ENCODE assay signal across 5 worm cellular contexts in genomic region chrIII:7162065-7162762, ce11.
TF ChIP-seq lines count a peak whose summit lies in the region.

TSS of gene syf-2 (minus strand) at chrIII:7162115.
TSS of gene K04G7.1 (plus strand) at chrIII:7162712.

TF ChIP-seq in whole organism, L1 larva, 84 proteins besides CTCF, POLR2A, EP300 and RAD21 (continues in another document):
- TF ChIP-seq blmp-1 (tag; optimal IDR thresholded peaks at IDR 0.05; lab: Kevin White, UChicago): peak; percentile 82
- peak; percentile 62 for TF ChIP-seq lir-3 (tag; optimal IDR thresholded peaks at IDR 0.05; lab: Kevin White, UChicago; ENCODE audit: poor library complexity)
- peak; percentile 72; the same call in 1 of the 2 replicates for TF ChIP-seq ceh-88 (GFP tag; IDR thresholded peaks at IDR 0.05; lab: Robert Waterston, UW)
- TF ChIP-seq C16A3.4 (tag; optimal IDR thresholded peaks at IDR 0.05; lab: Kevin White, UChicago): peak; percentile 93
- TF ChIP-seq ceh-90 (tag; optimal IDR thresholded peaks at IDR 0.05; lab: Kevin White, UChicago): no peak
- peak; percentile 95 for TF ChIP-seq lsy-2 (tag; optimal IDR thresholded peaks at IDR 0.05; lab: Kevin White, UChicago)
- TF ChIP-seq ets-5 (GFP tag; IDR thresholded peaks at IDR 0.05; lab: Robert Waterston, UW): no peak
- peak in 1 of 2 experiments; percentile 84 for TF ChIP-seq mdl-1 (tag; optimal IDR thresholded peaks at IDR 0.05; lab: Kevin White, UChicago)
- peak; percentile 60 for TF ChIP-seq F16B12.6 (tag; optimal IDR thresholded peaks at IDR 0.05; lab: Kevin White, UChicago)
- TF ChIP-seq sptf-1 (tag; optimal IDR thresholded peaks at IDR 0.05; lab: Kevin White, UChicago): no peak
- TF ChIP-seq lin-35 (GFP tag; optimal IDR thresholded peaks at IDR 0.05; lab: Kevin White, UChicago): peak; percentile 93 to 96
- no peak for TF ChIP-seq alr-1 (tag; optimal IDR thresholded peaks at IDR 0.05; lab: Kevin White, UChicago; ENCODE audit: borderline replicate concordance)
- TF ChIP-seq fos-1 (tag; optimal IDR thresholded peaks at IDR 0.05; lab: Kevin White, UChicago): peak; percentile 34
- TF ChIP-seq sup-37 (GFP tag; optimal IDR thresholded peaks at IDR 0.05; lab: Kevin White, UChicago): no peak
- peak; percentile 74 for TF ChIP-seq nhr-237 (tag; optimal IDR thresholded peaks at IDR 0.05; lab: Kevin White, UChicago)
- TF ChIP-seq fkh-4 (tag; optimal IDR thresholded peaks at IDR 0.05; lab: Kevin White, UChicago; ENCODE audit: borderline replicate concordance): peak; percentile 14
- no peak for TF ChIP-seq Y116A8C.19 (tag; optimal IDR thresholded peaks at IDR 0.05; lab: Kevin White, UChicago; ENCODE audit: borderline replicate concordance)

TF ChIP-seq in whole organism, L3 larva, 47 proteins besides CTCF, POLR2A, EP300 and RAD21 (continues in another document):
- TF ChIP-seq pha-4 (tag; optimal IDR thresholded peaks at IDR 0.05; lab: Kevin White, UChicago) (peak; percentile 95), elt-3 (tag; optimal IDR thresholded peaks at IDR 0.05; lab: Kevin White, UChicago) (peak in 1 of 3 experiments; percentile 14), tbx-2 (tag; optimal IDR thresholded peaks at IDR 0.05; lab: Kevin White, UChicago) (peak; percentile 61), sea-2 (GFP tag; optimal IDR thresholded peaks at IDR 0.05; lab: Kevin White, UChicago) (no peak), eor-1 (tag; optimal IDR thresholded peaks at IDR 0.05; lab: Kevin White, UChicago) (no peak), elt-2 (tag; optimal IDR thresholded peaks at IDR 0.05; lab: Kevin White, UChicago) (peak; percentile 74), jun-1 (tag; optimal IDR thresholded peaks at IDR 0.05; lab: Kevin White, UChicago) (peak; percentile 83), nhr-23 (tag; optimal IDR thresholded peaks at IDR 0.05; lab: Kevin White, UChicago) (peak; percentile 94), ceh-82 (tag; optimal IDR thresholded peaks at IDR 0.05; lab: Kevin White, UChicago) (peak; percentile 47), mml-1 (tag; optimal IDR thresholded peaks at IDR 0.05; lab: Kevin White, UChicago) (no peak), lsy-12 (tag; optimal IDR thresholded peaks at IDR 0.05; lab: Kevin White, UChicago) (peak; percentile 78), nhr-43 (tag; optimal IDR thresholded peaks at IDR 0.05; lab: Kevin White, UChicago; ENCODE audit: poor library complexity, severe bottlenecking) (peak; percentile 62), aly-2 (tag; optimal IDR thresholded peaks at IDR 0.05; lab: Kevin White, UChicago) (no peak), mdl-1 (tag; optimal IDR thresholded peaks at IDR 0.05; lab: Kevin White, UChicago) (no peak), skn-1 (tag; optimal IDR thresholded peaks at IDR 0.05; lab: Kevin White, UChicago) (peak; percentile 79), snpc-4 (tag; optimal IDR thresholded peaks at IDR 0.05; lab: Kevin White, UChicago) (peak; percentile 90), ZK546.5 (tag; optimal IDR thresholded peaks at IDR 0.05; lab: Kevin White, UChicago) (peak; percentile 20), nhr-76 (tag; optimal IDR thresholded peaks at IDR 0.05; lab: Kevin White, UChicago) (no peak), ceh-16 (tag; optimal IDR thresholded peaks at IDR 0.05; lab: Kevin White, UChicago) (no peak)

TF ChIP-seq in whole organism, early embryonic, 17 proteins besides CTCF, POLR2A, EP300 and RAD21:
- TF ChIP-seq F13C5.2 (tag; optimal IDR thresholded peaks at IDR 0.05; lab: Kevin White, UChicago): peak; percentile 75
- no peak for TF ChIP-seq flt-1 (GFP tag; IDR thresholded peaks at IDR 0.05; lab: Robert Waterston, UW)
- peak; percentile 69 for TF ChIP-seq hmg-4 (GFP tag; optimal IDR thresholded peaks at IDR 0.05; lab: Kevin White, UChicago)
- no peak for TF ChIP-seq B0310.2 (tag; optimal IDR thresholded peaks at IDR 0.05; lab: Kevin White, UChicago)
- TF ChIP-seq ceh-13 (GFP tag; optimal IDR thresholded peaks at IDR 0.05; lab: Kevin White, UChicago): no peak

TF ChIP-seq in whole organism, midembryonic, 9 proteins besides CTCF, POLR2A, EP300 and RAD21:
- TF ChIP-seq cog-1 (tag; optimal IDR thresholded peaks at IDR 0.05; lab: Kevin White, UChicago): peak; percentile 75
- TF ChIP-seq ztf-23 (GFP tag; IDR thresholded peaks at IDR 0.05; lab: Robert Waterston, UW): peak; percentile 67; the same call in 1 of the 2 replicates
- TF ChIP-seq T22C8.4 (GFP tag; IDR thresholded peaks at IDR 0.05; lab: Robert Waterston, UW): no peak

TF ChIP-seq in whole organism, young adult, 124 proteins besides CTCF, POLR2A, EP300 and RAD21 (continues in another document):
- peak; percentile 89 for TF ChIP-seq nfyb-1 (GFP tag; IDR thresholded peaks at IDR 0.05; lab: Robert Waterston, UW)
- peak; percentile 82 for TF ChIP-seq efl-1 (GFP tag; optimal IDR thresholded peaks at IDR 0.05; lab: Kevin White, UChicago)
- peak; percentile 4 for TF ChIP-seq hrde-1 (tag; optimal IDR thresholded peaks at IDR 0.05; lab: Kevin White, UChicago; ENCODE audit: borderline replicate concordance)
- TF ChIP-seq ztf-18 (tag; optimal IDR thresholded peaks at IDR 0.05; lab: Kevin White, UChicago): peak; percentile 97
- peak; percentile 57 for TF ChIP-seq athp-1 (tag; optimal IDR thresholded peaks at IDR 0.05; lab: Kevin White, UChicago)
- peak; percentile 74 for TF ChIP-seq snpc-1.1 (tag; optimal IDR thresholded peaks at IDR 0.05; lab: Kevin White, UChicago; ENCODE audit: insufficient read depth)
- TF ChIP-seq ztf-6 (GFP tag; IDR thresholded peaks at IDR 0.05; lab: Robert Waterston, UW): no peak
- TF ChIP-seq cebp-1 (GFP tag; IDR thresholded peaks at IDR 0.05; lab: Robert Waterston, UW): peak; percentile 69
- TF ChIP-seq cebp-1 (tag; optimal IDR thresholded peaks at IDR 0.05; lab: Kevin White, UChicago): peak; percentile 87
- TF ChIP-seq tbp1 (GFP tag; optimal IDR thresholded peaks at IDR 0.05; lab: Kevin White, UChicago): peak; percentile 71
- no peak for TF ChIP-seq akir-1 (GFP tag; optimal IDR thresholded peaks at IDR 0.05; lab: Kevin White, UChicago)
- no peak for TF ChIP-seq Y53F4B.3 (GFP tag; IDR thresholded peaks at IDR 0.05; lab: Robert Waterston, UW)
- no peak for TF ChIP-seq T26A5.8 (tag; optimal IDR thresholded peaks at IDR 0.05; lab: Kevin White, UChicago)
- peak; percentile 31; the same call in 1 of the 2 replicates for TF ChIP-seq madf-8 (GFP tag; conservative IDR thresholded peaks at IDR 0.05; lab: Robert Waterston, UW)
- TF ChIP-seq attf-3 (GFP tag; conservative IDR thresholded peaks at IDR 0.05; lab: Robert Waterston, UW): peak; percentile 79
- no peak for TF ChIP-seq B0261.1 (tag; optimal IDR thresholded peaks at IDR 0.05; lab: Kevin White, UChicago)
- peak; percentile 93 for TF ChIP-seq mcd-1 (GFP tag; IDR thresholded peaks at IDR 0.05; lab: Robert Waterston, UW)
- TF ChIP-seq sdz-38 (tag; optimal IDR thresholded peaks at IDR 0.05; lab: Kevin White, UChicago): no peak
- TF ChIP-seq C17E4.6 (GFP tag; IDR thresholded peaks at IDR 0.05; lab: Robert Waterston, UW): peak; percentile 89
- TF ChIP-seq atf-7 (tag; optimal IDR thresholded peaks at IDR 0.05; lab: Kevin White, UChicago): peak; percentile 35
- peak; percentile 31 for TF ChIP-seq chd-7 (tag; optimal IDR thresholded peaks at IDR 0.05; lab: Kevin White, UChicago)
- TF ChIP-seq ceh-79 (tag; optimal IDR thresholded peaks at IDR 0.05; lab: Kevin White, UChicago): no peak
- no peak for TF ChIP-seq rpc-1 (optimal IDR thresholded peaks at IDR 0.05; lab: Kevin White, UChicago)
- TF ChIP-seq rpc-1 (tag; optimal IDR thresholded peaks at IDR 0.05; lab: Kevin White, UChicago): no peak
- TF ChIP-seq F52B5.7 (tag; optimal IDR thresholded peaks at IDR 0.05; lab: Kevin White, UChicago): no peak
- TF ChIP-seq ama-1 (optimal IDR thresholded peaks at IDR 0.05; lab: Kevin White, UChicago): no peak
- no peak for TF ChIP-seq ama-1 (GFP tag; optimal IDR thresholded peaks at IDR 0.05; lab: Kevin White, UChicago)
- peak; percentile 100 for TF ChIP-seq madf-3 (GFP tag; IDR thresholded peaks at IDR 0.05; lab: Robert Waterston, UW)
- peak; percentile 51 for TF ChIP-seq ztf-26 (tag; optimal IDR thresholded peaks at IDR 0.05; lab: Kevin White, UChicago)
- peak; percentile 65 to 78 for TF ChIP-seq let-607 (tag; optimal IDR thresholded peaks at IDR 0.05; lab: Kevin White, UChicago)
- TF ChIP-seq snpc-3.4 (tag; optimal IDR thresholded peaks at IDR 0.05; lab: Kevin White, UChicago): peak; percentile 52
- TF ChIP-seq pha-4 (tag; optimal IDR thresholded peaks at IDR 0.05; lab: Kevin White, UChicago): peak; percentile 92
- TF ChIP-seq dpl-1 (GFP tag; optimal IDR thresholded peaks at IDR 0.05; lab: Kevin White, UChicago): peak; percentile 77
- TF ChIP-seq K12H6.12 (tag; optimal IDR thresholded peaks at IDR 0.05; lab: Kevin White, UChicago): peak; percentile 73
- TF ChIP-seq egrh-3 (GFP tag; IDR thresholded peaks at IDR 0.05; lab: Robert Waterston, UW): no peak
- TF ChIP-seq snpc-4 (GFP tag; optimal IDR thresholded peaks at IDR 0.05; lab: Kevin White, UChicago): peak; percentile 77
- TF ChIP-seq snpc-4 (tag; optimal IDR thresholded peaks at IDR 0.05; lab: Kevin White, UChicago): peak; percentile 50 to 81 (median 66)
- TF ChIP-seq ZK185.1 (tag; optimal IDR thresholded peaks at IDR 0.05; lab: Kevin White, UChicago; ENCODE audit: poor library complexity, severe bottlenecking): peak; percentile 64
- TF ChIP-seq C06A6.2 (GFP tag; conservative IDR thresholded peaks at IDR 0.05; lab: Robert Waterston, UW): peak; percentile 73; the same call in 1 of the 2 replicates
- peak; percentile 60; the same call in 1 of the 2 replicates for TF ChIP-seq K11D2.4 (GFP tag; IDR thresholded peaks at IDR 0.05; lab: Robert Waterston, UW)
- TF ChIP-seq Y79H2A.3 (GFP tag; conservative IDR thresholded peaks at IDR 0.05; lab: Robert Waterston, UW): 0 out of 2 replicates have a peak, but pooled peaks have one; percentile 64
- TF ChIP-seq unc-62 (GFP tag; optimal IDR thresholded peaks at IDR 0.05; lab: Kevin White, UChicago): peak; percentile 20
- peak; percentile 80 for TF ChIP-seq lsl-1 (GFP tag; optimal IDR thresholded peaks at IDR 0.05; lab: Kevin White, UChicago)
- TF ChIP-seq him-1 (tag; optimal IDR thresholded peaks at IDR 0.05; lab: Kevin White, UChicago): peak; percentile 32
- no peak for TF ChIP-seq ceh-58 (GFP tag; IDR thresholded peaks at IDR 0.05; lab: Robert Waterston, UW)
- no peak for TF ChIP-seq mes-4 (tag; optimal IDR thresholded peaks at IDR 0.05; lab: Kevin White, UChicago)
- TF ChIP-seq lir-1 (GFP tag; conservative IDR thresholded peaks at IDR 0.05; lab: Robert Waterston, UW): peak; percentile 85
- peak; percentile 62; the same call in 1 of the 2 replicates for TF ChIP-seq hsf-1 (GFP tag; IDR thresholded peaks at IDR 0.05; lab: Robert Waterston, UW)
- peak; percentile 78 for TF ChIP-seq B0336.3 (GFP tag; IDR thresholded peaks at IDR 0.05; lab: Robert Waterston, UW)
- TF ChIP-seq repo-1 (tag; optimal IDR thresholded peaks at IDR 0.05; lab: Kevin White, UChicago): peak; percentile 1

Comparison
In these comparisons a context has a peak if more than half of its experiments do, and no peak if none do; other contexts are left out.
1. Of the 8 proteins assayed by ChIP-seq in both whole organism, young adult and whole organism, L1 larva: peak only in whole organism, young adult: unc-62; only in whole organism, L1 larva: ama-1 and nhr-90; in both: dpl-1, efl-1, lin-35, snpc-4 and unc-130; in neither: 0.